Worm (Caenorhabditis elegans): ENCODE results near the gene Y50E8A.22.

DNA sequence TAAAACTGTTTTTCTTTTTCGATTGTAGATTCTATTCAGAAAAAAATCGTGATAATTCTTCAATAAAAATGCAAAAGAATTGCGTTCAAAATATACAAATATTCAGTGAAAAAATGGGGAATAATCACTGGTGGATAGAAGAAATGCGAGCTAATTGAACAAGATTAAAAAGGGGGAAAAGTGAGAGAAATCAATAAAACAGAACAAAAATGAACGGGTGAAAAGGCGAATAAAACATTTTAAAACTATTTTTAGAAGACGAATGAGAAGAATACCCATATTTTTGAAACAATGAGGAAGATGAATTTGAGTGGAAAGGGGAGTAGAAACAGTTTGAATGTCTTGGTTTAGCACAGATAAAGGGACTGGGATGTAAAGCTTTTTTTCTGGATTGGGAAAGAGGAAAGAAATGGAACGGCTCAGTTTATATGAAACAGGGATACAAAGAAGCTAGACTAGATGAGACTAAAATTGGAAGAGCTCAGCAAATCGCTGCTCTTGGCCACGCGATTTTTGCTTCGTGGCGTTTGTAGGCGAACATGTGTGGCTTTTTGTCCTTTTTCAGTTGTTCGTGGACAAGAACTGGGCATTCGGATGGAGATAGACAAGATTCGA lies 35.4 kb upstream of the Y50E8A.22 start, which contains the start of gene Y50E8A.12:
- TF ChIP-seq elt-1 (tag; optimal IDR thresholded peaks at IDR 0.05) = no peak
- no peak for TF ChIP-seq ztf-11 (tag; optimal IDR thresholded peaks at IDR 0.05)
- TF ChIP-seq lsy-2 (tag; optimal IDR thresholded peaks at IDR 0.05) = no peak
- no peak for TF ChIP-seq nhr-77 (tag; optimal IDR thresholded peaks at IDR 0.05)
- TF ChIP-seq zag-1 (tag; optimal IDR thresholded peaks at IDR 0.05) = no peak
- TF ChIP-seq nhr-10 (tag; optimal IDR thresholded peaks at IDR 0.05) = no peak
- no peak for TF ChIP-seq fos-1 (tag; optimal IDR thresholded peaks at IDR 0.05)
- no peak for TF ChIP-seq egl-27 (tag; optimal IDR thresholded peaks at IDR 0.05)
- TF ChIP-seq dmd-4 (tag; optimal IDR thresholded peaks at IDR 0.05) = no peak
- TF ChIP-seq blmp-1 (tag; optimal IDR thresholded peaks at IDR 0.05; ENCODE audit: insufficient read depth) = no peak
- no peak for TF ChIP-seq elt-3 (tag; optimal IDR thresholded peaks at IDR 0.05)
- no peak for TF ChIP-seq ama-1 (optimal IDR thresholded peaks at IDR 0.05)
- no peak for TF ChIP-seq F13H6.1 (tag; optimal IDR thresholded peaks at IDR 0.05)
